Worm (Caenorhabditis elegans): ENCODE results near the gene F47D12.7.

The F47D12.7 gene

ce11 chrIII:6248064-6248687 lies 47.6 kb downstream of the F47D12.7 start, which contains the start of the genes gen-1 and stt-3:
Gene gen-1 (minus strand): TSS chrIII:6248158.
Gene stt-3 (plus strand): TSS chrIII:6248637.
- TF ChIP-seq nhr-28 (tag; optimal IDR thresholded peaks at IDR 0.05) (no peak), vab-7 (GFP tag; IDR thresholded peaks at IDR 0.05) (no peak), zag-1 (tag; optimal IDR thresholded peaks at IDR 0.05) (no peak), ama-1 (optimal IDR thresholded peaks at IDR 0.05) (no peak), zip-11 (GFP tag; IDR thresholded peaks at IDR 0.05) (no peak), mes-2 (tag; optimal IDR thresholded peaks at IDR 0.05; ENCODE audit: poor library complexity, severe bottlenecking) (peak; percentile 0), dpl-1 (GFP tag; optimal IDR thresholded peaks at IDR 0.05) (peak; percentile 27), egl-43 (GFP tag; IDR thresholded peaks at IDR 0.05) (no peak), aha-1 (tag) (no peak), R02D3.7 (tag; optimal IDR thresholded peaks at IDR 0.05) (peak; percentile 76)

- TF ChIP-seq lin-15B (tag; optimal IDR thresholded peaks at IDR 0.05) = no peak
- no peak for TF ChIP-seq hif-1 (tag; optimal IDR thresholded peaks at IDR 0.05)
- TF ChIP-seq ceh-62 (tag; optimal IDR thresholded peaks at IDR 0.05) = no peak
- TF ChIP-seq dmd-6 (GFP tag; IDR thresholded peaks at IDR 0.05) = no peak
- no peak for TF ChIP-seq ceh-44 (GFP tag; IDR thresholded peaks at IDR 0.05)
- no peak for TF ChIP-seq nhr-11 (tag; optimal IDR thresholded peaks at IDR 0.05)
- TF ChIP-seq daf-19 (GFP tag; conservative IDR thresholded peaks at IDR 0.05) = no peak
- TF ChIP-seq lim-7 (GFP tag; IDR thresholded peaks at IDR 0.05) = no peak
- no peak for TF ChIP-seq lir-3 (tag; optimal IDR thresholded peaks at IDR 0.05)
- no peak for TF ChIP-seq ama-1 (optimal IDR thresholded peaks at IDR 0.05)
- no peak for TF ChIP-seq unc-130 (GFP tag; optimal IDR thresholded peaks at IDR 0.05)
- no peak for TF ChIP-seq egl-27 (tag; optimal IDR thresholded peaks at IDR 0.05)
- TF ChIP-seq dmd-8 (GFP tag; IDR thresholded peaks at IDR 0.05) = no peak
- TF ChIP-seq lin-38 (GFP tag; IDR thresholded peaks at IDR 0.05) = no peak
- TF ChIP-seq saeg-2 (GFP tag; IDR thresholded peaks at IDR 0.05) = no peak
- no peak for TF ChIP-seq zfp-2 (tag; optimal IDR thresholded peaks at IDR 0.05)
- no peak for TF ChIP-seq F26F4.8 (GFP tag; conservative IDR thresholded peaks at IDR 0.05)
- no peak for TF ChIP-seq ZK546.5 (tag; optimal IDR thresholded peaks at IDR 0.05)
Observed at ce11 chrIII:6245728-6246127, 50.1 kb downstream of the F47D12.7 start, which contains the start of gene bcas-2. Gene bcas-2 (minus strand): TSS chrIII:6245828.

Measured in whole organism, L4 larva.